Fruit fly (Drosophila melanogaster) whole organism, embryonic: ENCODE measurements around the gene phol.
A peak's percentile ranks its signal among the peaks of the same experiment; 100 is the strongest.

ENCODE experiments used
- Atf6 ChIP-seq: fragments of 200-800 bp; sonication (Bioruptor generic); IDR thresholded peaks from 2 replicates; pipeline ENCODE4 v1.3.6; 2022; ENCODE audit warnings: missing biosample characterization, missing genetic modification characterization
- Bdp1 ChIP-seq: fragments of 200-800 bp; sonication (Bioruptor generic); optimal IDR thresholded peaks from 3 replicates; lab custom pipeline; 2016; ENCODE audit warnings: missing biosample characterization, missing genetic modification characterization
- CG10431 ChIP-seq: fragments of 200-800 bp; sonication (Bioruptor generic); optimal IDR thresholded peaks from 3 replicates; lab custom pipeline; 2018; ENCODE audit warnings: missing biosample characterization, mild to moderate bottlenecking, missing genetic modification characterization
- CG10543 ChIP-seq: fragments of 200-800 bp; sonication (Bioruptor generic); optimal IDR thresholded peaks from 3 replicates; lab custom pipeline; 2017; ENCODE audit warnings: missing biosample characterization, mild to moderate bottlenecking, missing genetic modification characterization, moderate library complexity
- CG12236 ChIP-seq: fragments of 200-800 bp; sonication (Bioruptor generic); optimal IDR thresholded peaks from 2 replicates; lab custom pipeline; 2016; ENCODE audit warnings: missing biosample characterization, missing genetic modification characterization
- CG13123 ChIP-seq: fragments of 200-800 bp; sonication (Bioruptor generic); optimal IDR thresholded peaks from 2 replicates; lab custom pipeline; 2016; ENCODE audit warnings: missing biosample characterization, missing genetic modification characterization
- CG13624 ChIP-seq: fragments of 200-800 bp; sonication (Bioruptor generic); optimal IDR thresholded peaks from 2 replicates; lab custom pipeline; 2016; ENCODE audit warnings: missing biosample characterization, missing genetic modification characterization
- CG18476 ChIP-seq: fragments of 200-800 bp; sonication (Bioruptor generic); optimal IDR thresholded peaks from 2 replicates; lab custom pipeline; 2016; ENCODE audit warnings: missing biosample characterization, mild to moderate bottlenecking, missing genetic modification characterization
- CG30431 ChIP-seq: fragments of 200-800 bp; sonication (Bioruptor generic); optimal IDR thresholded peaks from 2 replicates; lab custom pipeline; 2017; ENCODE audit warnings: missing biosample characterization, missing genetic modification characterization
- CG6689 ChIP-seq: fragments of 200-800 bp; sonication (Bioruptor generic); IDR thresholded peaks from 2 replicates; pipeline ENCODE4 v1.3.6; 2022; ENCODE audit warnings: missing biosample characterization, missing genetic modification characterization
- CG6791 ChIP-seq: fragments of 200-800 bp; sonication (Bioruptor generic); IDR thresholded peaks from 3 replicates; pipeline ENCODE4 v1.3.6; 2022; ENCODE audit warnings: missing biosample characterization, missing genetic modification characterization; ENCODE audit not compliant: partially characterized antibody
- CG7357 ChIP-seq: fragments of 200-800 bp; sonication (Bioruptor generic); IDR thresholded peaks from 3 replicates; pipeline ENCODE4 v1.3.6; 2022; ENCODE audit warnings: missing biosample characterization, missing genetic modification characterization
- CG8281 ChIP-seq: fragments of 200-800 bp; sonication (Bioruptor generic); optimal IDR thresholded peaks from 2 replicates; lab custom pipeline; 2018; ENCODE audit warnings: missing biosample characterization, mild to moderate bottlenecking, missing genetic modification characterization, moderate library complexity
- CG9727 ChIP-seq: fragments of 200-800 bp; sonication (Bioruptor generic); optimal IDR thresholded peaks from 3 replicates; lab custom pipeline; 2017; ENCODE audit warnings: missing biosample characterization, mild to moderate bottlenecking, missing genetic modification characterization
- Deaf1 ChIP-seq: fragments of 200-800 bp; optimal IDR thresholded peaks from 3 replicates; lab custom pipeline; 2019; ENCODE audit warnings: missing biosample characterization, mild to moderate bottlenecking, missing genetic modification characterization, moderate library complexity
- Dek ChIP-seq: fragments of 200-800 bp; sonication (Bioruptor generic); optimal IDR thresholded peaks from 3 replicates; lab custom pipeline; 2019; ENCODE audit warnings: missing biosample characterization, mild to moderate bottlenecking, missing genetic modification characterization, moderate library complexity
- Fer1 ChIP-seq: fragments of 200-800 bp; sonication (Bioruptor generic); optimal IDR thresholded peaks from 2 replicates; lab custom pipeline; 2017; ENCODE audit warnings: missing biosample characterization, mild to moderate bottlenecking, missing genetic modification characterization
- GATAe ChIP-seq: fragments of 200-800 bp; sonication (Bioruptor generic); conservative IDR thresholded peaks from 2 replicates; pipeline ENCODE4 v1.3.6; 2022; ENCODE audit warnings: missing biosample characterization, missing genetic modification characterization
- Hey ChIP-seq: fragments of 200-800 bp; sonication (Bioruptor generic); optimal IDR thresholded peaks from 3 replicates; lab custom pipeline; 2018; ENCODE audit warnings: missing biosample characterization, mild to moderate bottlenecking, missing genetic modification characterization
- HmgZ ChIP-seq: fragments of 200-800 bp; sonication (Bioruptor generic); optimal IDR thresholded peaks from 2 replicates; lab custom pipeline; 2018; ENCODE audit warnings: missing biosample characterization, mild to moderate bottlenecking, missing genetic modification characterization
- Hr3 ChIP-seq: fragments of 200-800 bp; sonication (Bioruptor generic); optimal IDR thresholded peaks from 3 replicates; lab custom pipeline; 2016; ENCODE audit warnings: missing biosample characterization, missing genetic modification characterization
- Nf-YA ChIP-seq: fragments of 200-800 bp; sonication (Bioruptor generic); IDR thresholded peaks from 2 replicates; pipeline ENCODE4 v1.3.6; 2022; ENCODE audit warnings: missing biosample characterization, missing genetic modification characterization
- Nf-YB ChIP-seq: fragments of 200-800 bp; sonication (Bioruptor generic); optimal IDR thresholded peaks from 3 replicates; lab custom pipeline; 2019; ENCODE audit warnings: missing biosample characterization, mild to moderate bottlenecking, missing genetic modification characterization, moderate library complexity
- Nf-YC ChIP-seq: fragments of 200-800 bp; optimal IDR thresholded peaks from 3 replicates; lab custom pipeline; 2019; ENCODE audit warnings: missing biosample characterization, mild to moderate bottlenecking, missing genetic modification characterization, moderate library complexity
- Scr ChIP-seq: fragments of 200-800 bp; sonication (Bioruptor generic); IDR thresholded peaks from 2 replicates; pipeline ENCODE4 v1.3.6; 2022; ENCODE audit warnings: missing biosample characterization, missing genetic modification characterization; ENCODE audit not compliant: partially characterized antibody
- Tbp ChIP-seq: fragments of >200 bp; optimal IDR thresholded peaks from 2 replicates; lab custom pipeline; 2018; ENCODE audit warnings: missing biosample characterization, missing genetic modification characterization
- chif ChIP-seq, 2 experiments: fragments of 200-800 bp; sonication (Bioruptor generic); optimal IDR thresholded peaks; 3 replicates each; lab custom pipeline; 2016; ENCODE audit warnings: missing biosample characterization in 2 of 2, missing genetic modification characterization in 2 of 2
- chm ChIP-seq: fragments of 200-800 bp; sonication (Bioruptor generic); IDR thresholded peaks from 2 replicates; pipeline ENCODE4 v1.3.6; 2022; ENCODE audit warnings: missing biosample characterization, missing genetic modification characterization
- cwo ChIP-seq: fragments of 200-800 bp; sonication (Bioruptor generic); optimal IDR thresholded peaks from 3 replicates; lab custom pipeline; 2017; ENCODE audit warnings: missing biosample characterization, missing genetic modification characterization, mild to moderate bottlenecking, moderate library complexity, missing genetic modification reagents
- dimm ChIP-seq: fragments of 200-800 bp; sonication (Bioruptor generic); IDR thresholded peaks from 2 replicates; pipeline ENCODE4 v1.3.6; 2022; ENCODE audit warnings: missing biosample characterization, missing genetic modification characterization
- disco-r ChIP-seq: fragments of 200-800 bp; sonication (Bioruptor generic); optimal IDR thresholded peaks from 2 replicates; lab custom pipeline; 2016; ENCODE audit warnings: missing biosample characterization, missing genetic modification characterization
- exex ChIP-seq: fragments of 200-800 bp; sonication (Bioruptor generic); optimal IDR thresholded peaks from 4 replicates; lab custom pipeline; 2018; ENCODE audit warnings: missing biosample characterization, mild to moderate bottlenecking, missing genetic modification characterization, moderate library complexity
- grau ChIP-seq: fragments of 200-800 bp; optimal IDR thresholded peaks from 3 replicates; lab custom pipeline; 2019; ENCODE audit warnings: missing biosample characterization, mild to moderate bottlenecking, missing genetic modification characterization, moderate library complexity
- jing ChIP-seq: fragments of 200-800 bp; sonication (Bioruptor generic); optimal IDR thresholded peaks from 2 replicates; lab custom pipeline; 2018; ENCODE audit warnings: missing biosample characterization, mild to moderate bottlenecking, missing genetic modification characterization
- lov ChIP-seq, 2 experiments: fragments of 200-800 bp in 1 of 2; fragments of >200 bp in 1 of 2; sonication (Bioruptor generic) in 1 of 2; IDR thresholded peaks in 1 of 2; optimal IDR thresholded peaks in 1 of 2; 2 replicates in 1 of 2; 3 replicates in 1 of 2; pipeline versions ENCODE4 v1.3.6 to Lab custom; 2017 to 2022; ENCODE audit warnings: missing biosample characterization in 1 of 2, missing genetic modification characterization in 1 of 2
- nerfin-2 ChIP-seq: fragments of 200-800 bp; sonication (Bioruptor generic); IDR thresholded peaks from 2 replicates; pipeline ENCODE4 v1.3.6; 2022; ENCODE audit warnings: missing biosample characterization, missing genetic modification characterization; ENCODE audit not compliant: partially characterized antibody
- oc ChIP-seq: fragments of 200-800 bp; sonication (Bioruptor generic); optimal IDR thresholded peaks from 2 replicates; lab custom pipeline; 2018; ENCODE audit warnings: missing biosample characterization, mild to moderate bottlenecking, missing genetic modification characterization, moderate library complexity
- sisA ChIP-seq: fragments of 200-800 bp; sonication (Bioruptor generic); IDR thresholded peaks from 2 replicates; pipeline ENCODE4 v1.3.6; 2022; ENCODE audit warnings: missing biosample characterization, missing genetic modification characterization
- sr ChIP-seq: fragments of 200-800 bp; sonication (Bioruptor generic); IDR thresholded peaks from 3 replicates; pipeline ENCODE4 v1.3.6; 2022; ENCODE audit warnings: missing biosample characterization, missing genetic modification characterization
- stc ChIP-seq: fragments of 200-800 bp; sonication (Bioruptor generic); IDR thresholded peaks from 2 replicates; pipeline ENCODE4 v1.3.6; 2022; ENCODE audit warnings: missing biosample characterization, missing genetic modification characterization
- sug ChIP-seq: fragments of 200-800 bp; optimal IDR thresholded peaks from 2 replicates; lab custom pipeline; 2019; ENCODE audit warnings: missing biosample characterization, mild to moderate bottlenecking, missing genetic modification characterization, moderate library complexity
- usp ChIP-seq: fragments of >200 bp; optimal IDR thresholded peaks from 2 replicates; lab custom pipeline; 2017; ENCODE audit warnings: missing biosample characterization, missing genetic modification characterization
- wek ChIP-seq: fragments of 200-800 bp; sonication (Bioruptor generic); optimal IDR thresholded peaks from 3 replicates; lab custom pipeline; 2018; ENCODE audit warnings: missing biosample characterization, mild to moderate bottlenecking, missing genetic modification characterization, moderate library complexity

The phol gene

dm6 chr3L:9438858-9439257 lies 17.2 kb downstream of the phol start (continued):
- no peak for TF ChIP-seq Tbp (GFP tag; lab: Kevin White, UChicago)

DNA sequence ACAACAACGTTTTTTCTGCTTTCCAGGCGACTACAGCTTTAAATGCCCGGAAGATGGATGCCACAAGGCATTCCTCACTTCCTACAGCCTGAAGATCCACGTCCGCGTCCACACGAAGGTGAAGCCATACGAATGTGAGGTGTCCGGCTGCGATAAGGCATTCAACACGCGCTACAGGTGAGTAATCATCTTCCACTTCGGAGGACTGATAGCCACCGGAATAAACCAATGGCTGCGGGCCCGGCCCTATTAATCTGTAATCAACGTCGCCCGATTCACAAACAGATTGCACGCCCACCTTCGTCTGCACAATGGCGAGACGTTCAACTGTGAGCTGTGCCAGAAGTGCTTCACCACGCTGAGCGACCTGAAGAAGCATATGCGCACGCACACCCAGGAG lies 20.2 kb downstream of the phol start:
- TF ChIP-seq nerfin-2 (no peak), oc (no peak), sr (GFP tag; lab: Robert Waterston, UW) (0 out of 3 replicates have a peak, but pooled peaks have one; percentile 24), CG18476 (GFP tag; lab: Kevin White, UChicago) (no peak), GATAe (peak; percentile 37; the same call in 1 of the 2 replicates), CG10431 (GFP tag; lab: Kevin White, UChicago) (no peak), dimm (GFP tag; lab: Robert Waterston, UW) (no peak), HmgZ (tag; lab: Kevin White, UChicago) (peak; percentile 13), Deaf1 (peak; percentile 85), wek (GFP tag; lab: Kevin White, UChicago) (no peak), sisA (no peak), chif (GFP tag; optimal IDR thresholded peaks at IDR 0.05; lab: Kevin White, UChicago) (no peak), stc (GFP tag; lab: Robert Waterston, UW) (no peak), Dek (tag; lab: Kevin White, UChicago) (no peak), usp (GFP tag; lab: Kevin White, UChicago) (no peak), CG7357 (GFP tag; lab: Robert Waterston, UW) (no peak), Scr (GFP tag; lab: Robert Waterston, UW) (no peak), exex (peak; percentile 85), Nf-YC (peak; percentile 84), disco-r (no peak), CG13624 (no peak), Hey (tag; lab: Kevin White, UChicago) (peak; percentile 57), CG10543 (GFP tag; lab: Kevin White, UChicago) (peak; percentile 17), sug (peak; percentile 55), Fer1 (GFP tag; lab: Kevin White, UChicago) (no peak), Bdp1 (GFP tag; lab: Kevin White, UChicago) (no peak), Hr3 (GFP tag; lab: Kevin White, UChicago) (no peak), Nf-YB (GFP tag; lab: Kevin White, UChicago) (peak; percentile 54), Nf-YA (GFP tag; lab: Robert Waterston, UW) (peak; percentile 14; the same call in 1 of the 2 replicates), grau (tag; lab: Kevin White, UChicago) (no peak), lov (optimal IDR thresholded peaks at IDR 0.05; lab: Kevin White, UChicago) (no peak), lov (GFP tag; IDR thresholded peaks at IDR 0.05; lab: Robert Waterston, UW) (no peak), chm (GFP tag; lab: Robert Waterston, UW) (0 out of 2 replicates have a peak, but pooled peaks have one; percentile 19), cwo (GFP tag; lab: Kevin White, UChicago) (peak; percentile 3), CG30431 (no peak), CG6689 (no peak), CG9727 (GFP tag; lab: Kevin White, UChicago) (no peak), CG12236 (GFP tag; lab: Kevin White, UChicago) (no peak), CG13123 (GFP tag; lab: Kevin White, UChicago) (no peak), Atf6 (GFP tag; lab: Robert Waterston, UW) (no peak), jing (GFP tag; lab: Kevin White, UChicago) (no peak), CG6791 (GFP tag; lab: Robert Waterston, UW) (no peak), CG8281 (tag; lab: Kevin White, UChicago) (no peak)
